Worm (Caenorhabditis elegans) whole organism, mixed stage, embryonic: Measurements from ENCODE around the gene dyn-1.
A peak's percentile ranks its signal among the peaks of the same experiment; 100 is the strongest.

Experiments
- elt-3 ChIP-seq: fragments of 150-350 bp; optimal IDR thresholded peaks from 2 replicates; lab custom pipeline; 2014; ENCODE audit warnings: missing biosample characterization, missing genetic modification characterization
- nhr-76 ChIP-seq: sonication (generic microtip); optimal IDR thresholded peaks from 2 replicates; lab custom pipeline; 2017; ENCODE audit warnings: missing biosample characterization, missing genetic modification characterization
- unc-39 ChIP-seq: fragments of 150-350 bp; optimal IDR thresholded peaks from 2 replicates; lab custom pipeline; 2014; ENCODE audit warnings: missing biosample characterization, missing genetic modification characterization
- unc-62 ChIP-seq: fragments of 150-350 bp; optimal IDR thresholded peaks from 2 replicates; lab custom pipeline; 2014; ENCODE audit warnings: missing biosample characterization, missing genetic modification reagents, missing genetic modification characterization

ce11 chrX:15616443-15616842 is 47.8 kb downstream of the dyn-1 start, which contains the start of gene ergi-3:
- TF ChIP-seq unc-62 (GFP tag; lab: Kevin White, UChicago) (peak; percentile 87), unc-39 (tag; lab: Kevin White, UChicago) (no peak), nhr-76 (tag; lab: Kevin White, UChicago) (no peak), elt-3 (tag; lab: Kevin White, UChicago) (no peak)
